Fruit fly (Drosophila melanogaster): Measurements from ENCODE around the gene CG15628.
A peak's percentile ranks its signal among the peaks of the same experiment; 100 is the strongest.

CG15628 gene

dm6 chr2L:4793780-4794523 is 27.6 kb upstream of the CG15628 start, which contains the start of gene fipi (continued):
- no peak for TF ChIP-seq hkb (optimal IDR thresholded peaks at IDR 0.05)
- TF ChIP-seq hkb (GFP tag; IDR thresholded peaks at IDR 0.05): peak; percentile 52
- no peak for TF ChIP-seq CG6683 (GFP tag; optimal IDR thresholded peaks at IDR 0.05)
- TF ChIP-seq D19B (GFP tag; optimal IDR thresholded peaks at IDR 0.05): no peak
- no peak for TF ChIP-seq otp (GFP tag; IDR thresholded peaks at IDR 0.05)
- TF ChIP-seq eve (GFP tag; optimal IDR thresholded peaks at IDR 0.05): peak in 1 of 2 experiments; percentile 82
- no peak for TF ChIP-seq Hr3 (GFP tag; optimal IDR thresholded peaks at IDR 0.05)
- no peak for TF ChIP-seq CG18619 (GFP tag; optimal IDR thresholded peaks at IDR 0.05)
- TF ChIP-seq CG6272 (GFP tag; IDR thresholded peaks at IDR 0.05): no peak
- no peak for TF ChIP-seq ham (GFP tag; IDR thresholded peaks at IDR 0.05)
- no peak for TF ChIP-seq Lhr (GFP tag; optimal IDR thresholded peaks at IDR 0.05)
- TF ChIP-seq chm (GFP tag; IDR thresholded peaks at IDR 0.05): 0 out of 2 replicates have a peak, but pooled peaks have one; percentile 23
- peak; percentile 29 for TF ChIP-seq CG12391 (tag; optimal IDR thresholded peaks at IDR 0.05)
- TF ChIP-seq Asciz (GFP tag; optimal IDR thresholded peaks at IDR 0.05): peak; percentile 40
- TF ChIP-seq CG10462 (GFP tag; optimal IDR thresholded peaks at IDR 0.05): no peak
- TF ChIP-seq fru (optimal IDR thresholded peaks at IDR 0.05): no peak
- peak; percentile 2 for TF ChIP-seq gem (tag; optimal IDR thresholded peaks at IDR 0.05)
- TF ChIP-seq CG18262 (tag; optimal IDR thresholded peaks at IDR 0.05): peak; percentile 12
- TF ChIP-seq CG12659 (GFP tag; optimal IDR thresholded peaks at IDR 0.05): peak; percentile 10
- peak; percentile 61; the same call in 1 of the 3 replicates for TF ChIP-seq ci (GFP tag; IDR thresholded peaks at IDR 0.05)
- TF ChIP-seq grn (GFP tag; optimal IDR thresholded peaks at IDR 0.05): no peak
- TF ChIP-seq salm (tag; optimal IDR thresholded peaks at IDR 0.05): no peak
- peak; percentile 17 for TF ChIP-seq CG3407 (GFP tag; optimal IDR thresholded peaks at IDR 0.05)
- no peak for TF ChIP-seq HmgZ (tag; optimal IDR thresholded peaks at IDR 0.05)
- TF ChIP-seq Myb (GFP tag; optimal IDR thresholded peaks at IDR 0.05): peak; percentile 15
- no peak for TF ChIP-seq CG18011 (GFP tag; optimal IDR thresholded peaks at IDR 0.05)
- no peak for TF ChIP-seq CG16813 (GFP tag; IDR thresholded peaks at IDR 0.05; ENCODE audit: partially characterized antibody)
- no peak for TF ChIP-seq oc (tag; optimal IDR thresholded peaks at IDR 0.05)
- no peak for TF ChIP-seq CG11695 (GFP tag; IDR thresholded peaks at IDR 0.05)
- TF ChIP-seq CG6254 (GFP tag; optimal IDR thresholded peaks at IDR 0.05): peak; percentile 5
- peak; percentile 34 for TF ChIP-seq CG10267 (tag; optimal IDR thresholded peaks at IDR 0.05)
- no peak for TF ChIP-seq CG2129 (GFP tag; IDR thresholded peaks at IDR 0.05; ENCODE audit: partially characterized antibody)
- TF ChIP-seq NfI (GFP tag; optimal IDR thresholded peaks at IDR 0.05): no peak
- TF ChIP-seq CG11093 (GFP tag; IDR thresholded peaks at IDR 0.05): no peak
- TF ChIP-seq rib (GFP tag; IDR thresholded peaks at IDR 0.05): no peak
- peak; percentile 5 for TF ChIP-seq CG5180 (GFP tag; optimal IDR thresholded peaks at IDR 0.05)
- TF ChIP-seq Vsx1 (GFP tag; optimal IDR thresholded peaks at IDR 0.05): no peak
- TF ChIP-seq CG43689 (GFP tag; IDR thresholded peaks at IDR 0.05): 0 out of 2 replicates have a peak, but pooled peaks have one; percentile 8
- peak; percentile 12 for TF ChIP-seq ATbp (GFP tag; optimal IDR thresholded peaks at IDR 0.05)
- no peak for TF ChIP-seq sna (GFP tag; IDR thresholded peaks at IDR 0.05; ENCODE audit: partially characterized antibody)
- TF ChIP-seq pum (GFP tag; optimal IDR thresholded peaks at IDR 0.05): no peak
- no peak for TF ChIP-seq CG17829 (tag; optimal IDR thresholded peaks at IDR 0.05)
- no peak for TF ChIP-seq Atf3 (GFP tag; optimal IDR thresholded peaks at IDR 0.05)
- peak; percentile 16 for TF ChIP-seq trem (tag; optimal IDR thresholded peaks at IDR 0.05)
- peak; percentile 2 for TF ChIP-seq CG7271 (tag; optimal IDR thresholded peaks at IDR 0.05)
- peak; percentile 93 for TF ChIP-seq Deaf1 (tag; optimal IDR thresholded peaks at IDR 0.05)
- TF ChIP-seq sim (GFP tag; IDR thresholded peaks at IDR 0.05): peak; percentile 42; the same call in 1 of the 2 replicates
- TF ChIP-seq gcm (GFP tag; optimal IDR thresholded peaks at IDR 0.05): peak; percentile 27
- peak; percentile 10 for TF ChIP-seq abd-A (tag; optimal IDR thresholded peaks at IDR 0.05)
